Fruit fly (Drosophila melanogaster): ENCODE results near the gene CG6418.

CG6418 gene

dm6 chr3L:10841905-10842304, 36.9 kb downstream of the CG6418 start:
- TF ChIP-seq chinmo (GFP tag; IDR thresholded peaks at IDR 0.05; ENCODE audit: partially characterized antibody): no peak
- TF ChIP-seq twi (tag; optimal IDR thresholded peaks at IDR 0.05): no peak
- peak; percentile 21 for TF ChIP-seq CG13894 (tag; optimal IDR thresholded peaks at IDR 0.05)
- 0 out of 2 replicates have a peak, but pooled peaks have one; percentile 12 for TF ChIP-seq vvl (GFP tag; IDR thresholded peaks at IDR 0.05)
- TF ChIP-seq Max (GFP tag; optimal IDR thresholded peaks at IDR 0.05): no peak
- no peak for TF ChIP-seq CG6765 (GFP tag; optimal IDR thresholded peaks at IDR 0.05)
- 0 out of 3 replicates have a peak, but pooled peaks have one; percentile 53 for TF ChIP-seq CG2199 (GFP tag; IDR thresholded peaks at IDR 0.05)
- peak; percentile 17 for TF ChIP-seq mirr (GFP tag; optimal IDR thresholded peaks at IDR 0.05)
- TF ChIP-seq Antp (GFP tag; optimal IDR thresholded peaks at IDR 0.05): no peak
- peak; percentile 35; the same call in 1 of the 2 replicates for TF ChIP-seq Bgb (GFP tag; IDR thresholded peaks at IDR 0.05; ENCODE audit: partially characterized antibody)
- no peak for TF ChIP-seq CkIIα-i1 (GFP tag; IDR thresholded peaks at IDR 0.05)
- TF ChIP-seq sima (GFP tag; optimal IDR thresholded peaks at IDR 0.05): no peak
- no peak for TF ChIP-seq ind (GFP tag; optimal IDR thresholded peaks at IDR 0.05)
- no peak for TF ChIP-seq CG15696 (tag; optimal IDR thresholded peaks at IDR 0.05)
- TF ChIP-seq oc (tag; optimal IDR thresholded peaks at IDR 0.05): peak; percentile 58
- peak; percentile 76 for TF ChIP-seq abd-A (tag; optimal IDR thresholded peaks at IDR 0.05)
- TF ChIP-seq Hey (tag; optimal IDR thresholded peaks at IDR 0.05): peak; percentile 95
- TF ChIP-seq cwo (GFP tag; optimal IDR thresholded peaks at IDR 0.05): no peak
- peak; percentile 71 for TF ChIP-seq crol (GFP tag; IDR thresholded peaks at IDR 0.05)
- no peak for TF ChIP-seq prd (optimal IDR thresholded peaks at IDR 0.05)
- TF ChIP-seq prd (GFP tag; IDR thresholded peaks at IDR 0.05): peak; percentile 28; the same call in 1 of the 3 replicates
- TF ChIP-seq Opbp (GFP tag; IDR thresholded peaks at IDR 0.05; ENCODE audit: partially characterized antibody): no peak
- peak; percentile 33 for TF ChIP-seq nom (GFP tag; optimal IDR thresholded peaks at IDR 0.05)
- TF ChIP-seq CG11696 (GFP tag; IDR thresholded peaks at IDR 0.05): no peak
- peak; percentile 78 for TF ChIP-seq pros (GFP tag; optimal IDR thresholded peaks at IDR 0.05)
- 0 out of 2 replicates have a peak, but pooled peaks have one; percentile 6 for TF ChIP-seq ranshi (GFP tag; IDR thresholded peaks at IDR 0.05)
- 0 out of 2 replicates have a peak, but pooled peaks have one; percentile 6 for TF ChIP-seq CG10321 (GFP tag; IDR thresholded peaks at IDR 0.05)
- no peak for TF ChIP-seq CG3407 (GFP tag; optimal IDR thresholded peaks at IDR 0.05)
- TF ChIP-seq CG14860 (GFP tag; IDR thresholded peaks at IDR 0.05; ENCODE audit: partially characterized antibody): no peak

- no peak for TF ChIP-seq lilli (GFP tag; optimal IDR thresholded peaks at IDR 0.05)
- no peak for TF ChIP-seq h (optimal IDR thresholded peaks at IDR 0.05)
- no peak for TF ChIP-seq wdn (GFP tag; IDR thresholded peaks at IDR 0.05)
- TF ChIP-seq TFAM (GFP tag; optimal IDR thresholded peaks at IDR 0.05): no peak
- TF ChIP-seq sens (GFP tag): peak; percentile 59
- no peak for TF ChIP-seq CG10274 (GFP tag; optimal IDR thresholded peaks at IDR 0.05)
- peak; percentile 30 for TF ChIP-seq oc (tag; optimal IDR thresholded peaks at IDR 0.05)
- no peak for TF ChIP-seq CG2875 (GFP tag; optimal IDR thresholded peaks at IDR 0.05)
- peak; percentile 48 for TF ChIP-seq nerfin-1 (tag; optimal IDR thresholded peaks at IDR 0.05)
- no peak for TF ChIP-seq CG3407 (GFP tag; optimal IDR thresholded peaks at IDR 0.05)
- no peak for TF ChIP-seq CG2712 (tag; optimal IDR thresholded peaks at IDR 0.05)
- no peak for TF ChIP-seq klu (GFP tag; IDR thresholded peaks at IDR 0.05)
- no peak for TF ChIP-seq CG14050 (GFP tag; IDR thresholded peaks at IDR 0.05)
- no peak for TF ChIP-seq chinmo (GFP tag; IDR thresholded peaks at IDR 0.05; ENCODE audit: partially characterized antibody)
- no peak for TF ChIP-seq CG15601 (tag; optimal IDR thresholded peaks at IDR 0.05)
- TF ChIP-seq luna (GFP tag; optimal IDR thresholded peaks at IDR 0.05): no peak
- TF ChIP-seq jigr1 (GFP tag; IDR thresholded peaks at IDR 0.05): no peak
- no peak for TF ChIP-seq CG7745 (tag; optimal IDR thresholded peaks at IDR 0.05)
- TF ChIP-seq mld (GFP tag; IDR thresholded peaks at IDR 0.05; ENCODE audit: partially characterized antibody): 0 out of 3 replicates have a peak, but pooled peaks have one; percentile 10
- TF ChIP-seq so (GFP tag; IDR thresholded peaks at IDR 0.05): no peak
- TF ChIP-seq yki (optimal IDR thresholded peaks at IDR 0.05): no peak
- no peak for TF ChIP-seq sisA (GFP tag; IDR thresholded peaks at IDR 0.05)
- TF ChIP-seq Oli (tag; optimal IDR thresholded peaks at IDR 0.05): no peak
- TF ChIP-seq cas (GFP tag; IDR thresholded peaks at IDR 0.05): no peak
- no peak for TF ChIP-seq Asciz (GFP tag; optimal IDR thresholded peaks at IDR 0.05)
- TF ChIP-seq CG13624 (GFP tag; optimal IDR thresholded peaks at IDR 0.05): no peak
- TF ChIP-seq pros (GFP tag; optimal IDR thresholded peaks at IDR 0.05): peak; percentile 84
Observed at dm6 chr3L:10840867-10841266, 38.0 kb downstream of the CG6418 start.
